Worm (Caenorhabditis elegans) whole organism, L2 larva: Measurements from ENCODE around the gene ubh-3.

Source experiments
- F13H6.1 ChIP-seq: sonication (generic microtip); optimal IDR thresholded peaks from 2 replicates; lab custom pipeline; 2016; ENCODE audit warnings: missing genetic modification characterization, missing compliant biosample characterization
- skn-1 ChIP-seq: sonication (generic microtip); optimal IDR thresholded peaks from 2 replicates; lab custom pipeline; 2017; ENCODE audit warnings: missing biosample characterization, missing genetic modification characterization
- ztf-11 ChIP-seq: sonication (generic microtip); optimal IDR thresholded peaks from 2 replicates; lab custom pipeline; 2017; ENCODE audit warnings: missing biosample characterization, missing genetic modification characterization

- no peak for TF ChIP-seq skn-1
- TF ChIP-seq F13H6.1 (tag; lab: Kevin White, UChicago): no peak
- TF ChIP-seq ztf-11 (tag; lab: Kevin White, UChicago): no peak
Measured at ce11 chrV:6476026-6476425, 32.6 kb downstream of the ubh-3 start.
